Worm (Caenorhabditis elegans) whole organism, L4 larva: ENCODE results near the gene ifb-1.

Source experiments
- D1046.2 ChIP-seq: fragments of 200-800 bp; sonication (Bioruptor generic); IDR thresholded peaks from 2 replicates; pipeline ENCODE4 v1.3.6; 2022; ENCODE audit warnings: missing genetic modification characterization, missing compliant biosample characterization
- R02D3.7 ChIP-seq: fragments of 150-350 bp; sonication (generic microtip); optimal IDR thresholded peaks from 3 replicates; lab custom pipeline; 2014; ENCODE audit warnings: missing biosample characterization, missing genetic modification characterization
- Y105C5A.15 ChIP-seq: fragments of 200-800 bp; sonication (Bioruptor generic); IDR thresholded peaks from 2 replicates; pipeline ENCODE4 v1.3.6; 2022; ENCODE audit warnings: missing genetic modification characterization, missing compliant biosample characterization
- ZK337.2 ChIP-seq: fragments of 200-800 bp; sonication (Bioruptor generic); IDR thresholded peaks from 2 replicates; pipeline ENCODE4 v1.3.6; 2022; ENCODE audit warnings: missing genetic modification reagents, missing genetic modification characterization, missing compliant biosample characterization
- aly-2 ChIP-seq: sonication (generic microtip); optimal IDR thresholded peaks from 2 replicates; lab custom pipeline; 2018; ENCODE audit warnings: missing biosample characterization, missing genetic modification characterization
- ceh-44 ChIP-seq: fragments of 200-800 bp; sonication (Bioruptor generic); IDR thresholded peaks from 2 replicates; pipeline ENCODE4 v1.3.6; 2022; ENCODE audit warnings: missing genetic modification reagents, missing genetic modification characterization, missing compliant biosample characterization
- ctbp-1 ChIP-seq: fragments of 200-800 bp; sonication (Bioruptor generic); IDR thresholded peaks from 2 replicates; pipeline ENCODE4 v1.3.6; 2022; ENCODE audit warnings: missing genetic modification reagents, missing genetic modification characterization, missing compliant biosample characterization
- daf-12 ChIP-seq: fragments of 150-350 bp; optimal IDR thresholded peaks from 2 replicates; lab custom pipeline; 2014; ENCODE audit warnings: missing biosample characterization, missing genetic modification reagents, missing genetic modification characterization
- dmd-6 ChIP-seq: fragments of 200-800 bp; sonication (Bioruptor generic); IDR thresholded peaks from 2 replicates; pipeline ENCODE4 v1.3.6; 2022; ENCODE audit warnings: missing genetic modification reagents, missing genetic modification characterization, missing compliant biosample characterization
- dmd-8 ChIP-seq: fragments of 200-800 bp; sonication (Bioruptor generic); IDR thresholded peaks from 2 replicates; pipeline ENCODE4 v1.3.6; 2022; ENCODE audit warnings: missing genetic modification characterization, missing compliant biosample characterization
- egl-43 ChIP-seq: fragments of 200-800 bp; sonication (Bioruptor generic); IDR thresholded peaks from 2 replicates; pipeline ENCODE4 v1.3.6; 2022; ENCODE audit warnings: missing genetic modification reagents, missing genetic modification characterization, missing compliant biosample characterization
- fkh-10 ChIP-seq: fragments of 150-350 bp; optimal IDR thresholded peaks from 2 replicates; lab custom pipeline; 2014; ENCODE audit warnings: missing biosample characterization, missing genetic modification reagents, missing genetic modification characterization
- fos-1 ChIP-seq: fragments of 150-350 bp; optimal IDR thresholded peaks from 2 replicates; lab custom pipeline; 2014; ENCODE audit warnings: missing biosample characterization, missing genetic modification characterization
- hif-1 ChIP-seq, 2 experiments: sonication (generic microtip); optimal IDR thresholded peaks; 2 replicates each; lab custom pipeline; 2016 to 2017; ENCODE audit warnings: missing compliant biosample characterization in 2 of 2, missing genetic modification characterization in 2 of 2, missing genetic modification reagents in 2 of 2, missing genotype in 2 of 2, mild to moderate bottlenecking in 1 of 2
- hlh-11 ChIP-seq: fragments of 200-800 bp; sonication (Bioruptor generic); optimal IDR thresholded peaks from 2 replicates; lab custom pipeline; 2018; ENCODE audit warnings: mild to moderate bottlenecking, missing genetic modification characterization, missing compliant biosample characterization
- hmg-1.1 ChIP-seq: fragments of 200-800 bp; sonication (Bioruptor generic); IDR thresholded peaks from 2 replicates; pipeline ENCODE4 v1.3.6; 2022; ENCODE audit warnings: missing genetic modification reagents, missing genetic modification characterization, missing compliant biosample characterization
- lin-15B ChIP-seq: fragments of 150-350 bp; sonication (generic microtip); optimal IDR thresholded peaks from 3 replicates; lab custom pipeline; 2014; ENCODE audit warnings: missing biosample characterization, missing genetic modification characterization
- lsy-2 ChIP-seq, 2 experiments: fragments of 150-350 bp in 1 of 2; sonication (generic microtip) in 1 of 2; optimal IDR thresholded peaks; 2 replicates each; lab custom pipeline; 2014 to 2017; ENCODE audit warnings: missing biosample characterization in 2 of 2, missing genetic modification characterization in 2 of 2
- mep-1 ChIP-seq: fragments of 150-350 bp; sonication (generic microtip); optimal IDR thresholded peaks from 3 replicates; lab custom pipeline; 2014; ENCODE audit warnings: missing biosample characterization, missing genetic modification characterization
- nhr-237 ChIP-seq: sonication (generic microtip); optimal IDR thresholded peaks from 2 replicates; lab custom pipeline; 2017; ENCODE audit warnings: missing biosample characterization, missing genetic modification characterization
- pqm-1 ChIP-seq: sonication (generic microtip); optimal IDR thresholded peaks from 2 replicates; lab custom pipeline; 2017; ENCODE audit warnings: missing biosample characterization, missing genetic modification characterization
- rbr-2 ChIP-seq: sonication (generic microtip); optimal IDR thresholded peaks from 2 replicates; lab custom pipeline; 2016; ENCODE audit warnings: missing genotype, missing genetic modification characterization, missing compliant biosample characterization
- snpc-1.2 ChIP-seq: fragments of 200-800 bp; sonication (Bioruptor generic); IDR thresholded peaks from 2 replicates; pipeline ENCODE4 v1.3.6; 2022; ENCODE audit warnings: missing genetic modification reagents, missing genetic modification characterization, missing compliant biosample characterization
- tag-97 ChIP-seq: fragments of 200-800 bp; sonication (Bioruptor generic); IDR thresholded peaks from 2 replicates; pipeline ENCODE4 v1.3.6; 2022; ENCODE audit warnings: missing genetic modification characterization, missing compliant biosample characterization
- unc-62 ChIP-seq, 3 experiments: fragments of 150-350 bp in 1 of 3; sonication (generic microtip); optimal IDR thresholded peaks in 2 of 3; peaks in 1 of 3; 1 replicate in 1 of 3; 2 replicates in 2 of 3; lab custom pipeline; 2014 to 2017; ENCODE audit warnings: missing biosample characterization in 3 of 3, missing genetic modification characterization in 3 of 3, missing genetic modification reagents in 3 of 3, missing genotype in 1 of 3
- zip-11 ChIP-seq: fragments of 200-800 bp; sonication (Bioruptor generic); IDR thresholded peaks from 2 replicates; pipeline ENCODE4 v1.3.6; 2022; ENCODE audit warnings: missing genetic modification characterization, missing compliant biosample characterization

The ifb-1 gene

ce11 chrII:5725094-5725493 is 40.3 kb upstream of the ifb-1 start (continued):
- TF ChIP-seq egl-43 (GFP tag; lab: Robert Waterston, UW), result no peak

- TF ChIP-seq lin-15B (no peak), unc-62 (GFP tag; optimal IDR thresholded peaks at IDR 0.05 in 1 of 2; lab: Kevin White, UChicago) (peak in 1 of 2 experiments; percentile 35), unc-62 (tag; optimal IDR thresholded peaks at IDR 0.05; lab: Kevin White, UChicago) (no peak), fkh-10 (GFP tag; lab: Kevin White, UChicago) (peak; percentile 10), ctbp-1 (GFP tag; lab: Robert Waterston, UW) (0 out of 2 replicates have a peak, but pooled peaks have one; percentile 14)
Measured at ce11 chrII:5727707-5728106, 37.7 kb upstream of the ifb-1 start, which contains the start of gene rab-3. Gene rab-3, minus strand, starts transcription at chrII:5727853.

ce11 chrII:5730343-5731083 is 34.9 kb upstream of the ifb-1 start, which contains the start of the genes C18A3.7 and C18A3.11:
Gene C18A3.7, minus strand, starts transcription at chrII:5730443.
Gene C18A3.11, plus strand, starts transcription at chrII:5731033.
- no peak for TF ChIP-seq ZK337.2 (GFP tag; lab: Robert Waterston, UW)
- TF ChIP-seq dmd-8 (GFP tag; lab: Robert Waterston, UW), result no peak
- TF ChIP-seq hlh-11 (tag; lab: Kevin White, UChicago), result no peak
- no peak for TF ChIP-seq ceh-44 (GFP tag; lab: Robert Waterston, UW)

- TF ChIP-seq Y105C5A.15 (GFP tag; lab: Robert Waterston, UW) (no peak), snpc-1.2 (GFP tag; lab: Robert Waterston, UW) (no peak)
Measured at ce11 chrII:5734883-5735282, 30.5 kb upstream of the ifb-1 start.

ce11 chrII:5735744-5736143 is 29.7 kb upstream of the ifb-1 start:
- no peak for TF ChIP-seq lsy-2 (tag; optimal IDR thresholded peaks at IDR 0.05; lab: Kevin White, UChicago)
- peak in 1 of 2 experiments; percentile 1 for TF ChIP-seq unc-62 (GFP tag; optimal IDR thresholded peaks at IDR 0.05 in 1 of 2; lab: Kevin White, UChicago)
- TF ChIP-seq unc-62 (tag; optimal IDR thresholded peaks at IDR 0.05; lab: Kevin White, UChicago), result no peak

- TF ChIP-seq nhr-237 (tag; lab: Kevin White, UChicago), result no peak
- peak in 1 of 2 experiments; percentile 97 for TF ChIP-seq unc-62 (GFP tag; optimal IDR thresholded peaks at IDR 0.05 in 1 of 2; lab: Kevin White, UChicago)
- no peak for TF ChIP-seq unc-62 (tag; optimal IDR thresholded peaks at IDR 0.05; lab: Kevin White, UChicago)
Measured at ce11 chrII:5736599-5736998, 28.8 kb upstream of the ifb-1 start.

ce11 chrII:5738795-5739194 is 26.6 kb upstream of the ifb-1 start, which contains the start of gene hlh-14:
Gene hlh-14, minus strand, starts transcription at chrII:5738895.
- TF ChIP-seq pqm-1 (tag; lab: Kevin White, UChicago) (no peak), mep-1 (tag; lab: Kevin White, UChicago) (no peak), tag-97 (GFP tag; lab: Robert Waterston, UW) (no peak), R02D3.7 (no peak), aly-2 (tag; lab: Kevin White, UChicago) (no peak), fos-1 (tag; lab: Kevin White, UChicago) (no peak), hif-1 (tag; optimal IDR thresholded peaks at IDR 0.05; lab: Kevin White, UChicago) (no peak), rbr-2 (tag; lab: Kevin White, UChicago) (no peak)

- TF ChIP-seq dmd-6, result 0 out of 2 replicates have a peak, but pooled peaks have one; percentile 9
- no peak for TF ChIP-seq egl-43 (GFP tag; lab: Robert Waterston, UW)
- no peak for TF ChIP-seq daf-12 (tag; lab: Kevin White, UChicago)
- no peak for TF ChIP-seq hmg-1.1 (GFP tag; lab: Robert Waterston, UW)
- TF ChIP-seq D1046.2 (GFP tag; lab: Robert Waterston, UW), result no peak
- no peak for TF ChIP-seq ZK337.2 (GFP tag; lab: Robert Waterston, UW)
- TF ChIP-seq zip-11 (GFP tag; lab: Robert Waterston, UW), result no peak
- peak; percentile 71 for TF ChIP-seq pqm-1 (tag; lab: Kevin White, UChicago)
- no peak for TF ChIP-seq lsy-2 (tag; optimal IDR thresholded peaks at IDR 0.05; lab: Kevin White, UChicago)
Measured at ce11 chrII:5742767-5743166, 22.7 kb upstream of the ifb-1 start.
